Worm (Caenorhabditis elegans) whole organism, late embryonic: ENCODE measurements around the gene C10A4.3.

ENCODE experiments used
- F13H6.1 ChIP-seq: sonication (generic microtip); optimal IDR thresholded peaks from 2 replicates; lab custom pipeline; 2016; ENCODE audit warnings: missing genetic modification characterization, missing compliant biosample characterization
- K02D7.2 ChIP-seq: sonication (generic microtip); optimal IDR thresholded peaks from 2 replicates; lab custom pipeline; 2017; ENCODE audit warnings: mild to moderate bottlenecking, missing genetic modification characterization, missing compliant biosample characterization
- ceh-22 ChIP-seq: sonication (generic microtip); optimal IDR thresholded peaks from 2 replicates; lab custom pipeline; 2017; ENCODE audit warnings: missing biosample characterization, missing genetic modification characterization
- ceh-45 ChIP-seq: fragments of 200-800 bp; sonication (Bioruptor generic); IDR thresholded peaks from 2 replicates; pipeline ENCODE4 v1.3.6; 2022; ENCODE audit warnings: missing genetic modification reagents, missing genetic modification characterization, missing compliant biosample characterization
- dmd-4 ChIP-seq: sonication (generic microtip); optimal IDR thresholded peaks from 2 replicates; lab custom pipeline; 2016; ENCODE audit warnings: borderline replicate concordance, missing genetic modification characterization, missing compliant biosample characterization
- dve-1 ChIP-seq: sonication (generic microtip); optimal IDR thresholded peaks from 2 replicates; lab custom pipeline; 2017; ENCODE audit warnings: antibody characterized with exemption, mild to moderate bottlenecking, missing genetic modification characterization, missing compliant biosample characterization
- hlh-13 ChIP-seq: fragments of 200-800 bp; sonication (Bioruptor generic); optimal IDR thresholded peaks from 2 replicates; lab custom pipeline; 2018; ENCODE audit warnings: mild to moderate bottlenecking, missing genetic modification characterization, missing compliant biosample characterization
- lin-11 ChIP-seq: fragments of 200-800 bp; sonication (Bioruptor generic); optimal IDR thresholded peaks from 2 replicates; lab custom pipeline; 2018; ENCODE audit warnings: mild to moderate bottlenecking, missing genetic modification characterization, missing compliant biosample characterization
- nfya-1 ChIP-seq: sonication (generic microtip); optimal IDR thresholded peaks from 2 replicates; lab custom pipeline; 2017; ENCODE audit warnings: missing genetic modification characterization, mild to moderate bottlenecking, missing compliant biosample characterization, antibody characterized with exemption, moderate library complexity
- pha-2 ChIP-seq: sonication (generic microtip); optimal IDR thresholded peaks from 2 replicates; lab custom pipeline; 2017; ENCODE audit warnings: mild to moderate bottlenecking, missing genetic modification characterization, missing compliant biosample characterization
- sox-2 ChIP-seq: fragments of 200-800 bp; sonication (Bioruptor generic); IDR thresholded peaks from 2 replicates; pipeline ENCODE4 v1.3.6; 2022; ENCODE audit warnings: missing genetic modification reagents, missing genetic modification characterization, missing compliant biosample characterization
- ttx-3 ChIP-seq: sonication (generic microtip); optimal IDR thresholded peaks from 2 replicates; lab custom pipeline; 2016; ENCODE audit warnings: missing genetic modification reagents, missing genetic modification characterization, missing compliant biosample characterization
- unc-3 ChIP-seq, 2 experiments: fragments of 200-800 bp in 1 of 2; sonication (Bioruptor generic) in 1 of 2; sonication (generic microtip) in 1 of 2; conservative IDR thresholded peaks in 1 of 2; optimal IDR thresholded peaks in 1 of 2; 2 replicates each; pipeline versions ENCODE4 v1.3.6 to Lab custom; 2016 to 2022; ENCODE audit warnings: missing compliant biosample characterization in 2 of 2, missing genetic modification characterization in 2 of 2, missing genetic modification reagents in 1 of 2
- unc-55 ChIP-seq: sonication (generic microtip); optimal IDR thresholded peaks from 2 replicates; lab custom pipeline; 2017; ENCODE audit warnings: missing biosample characterization, missing genetic modification reagents, missing genetic modification characterization

- TF ChIP-seq K02D7.2 (tag; lab: Kevin White, UChicago) = no peak
- TF ChIP-seq ceh-45 = no peak
- no peak for TF ChIP-seq dve-1 (tag; lab: Kevin White, UChicago)
- TF ChIP-seq F13H6.1 = no peak
- TF ChIP-seq hlh-13 (GFP tag; lab: Kevin White, UChicago) = no peak
- TF ChIP-seq nfya-1 (tag; lab: Kevin White, UChicago) = no peak
- TF ChIP-seq lin-11 = no peak
- TF ChIP-seq ceh-22 (tag; lab: Kevin White, UChicago) = no peak
- no peak for TF ChIP-seq pha-2 (tag; lab: Kevin White, UChicago)
- TF ChIP-seq dmd-4 = no peak
- TF ChIP-seq unc-3 (GFP tag; conservative IDR thresholded peaks at IDR 0.05; lab: Robert Waterston, UW) = no peak
- no peak for TF ChIP-seq unc-3 (tag; optimal IDR thresholded peaks at IDR 0.05; lab: Kevin White, UChicago)
- TF ChIP-seq sox-2 (GFP tag; lab: Robert Waterston, UW) = no peak
- TF ChIP-seq unc-55 = no peak
- no peak for TF ChIP-seq ttx-3 (tag; lab: Kevin White, UChicago)
These were observed at the start of gene C10A4.3 for ce11 chrX:7405393-7405792.
